Worm (Caenorhabditis elegans) whole organism, mixed stage, embryonic: Measurements from ENCODE around the gene nlp-1.

Source experiments
- bed-3 ChIP-seq: fragments of 200-800 bp; sonication (Bioruptor generic); optimal IDR thresholded peaks from 3 replicates; lab custom pipeline; 2018; ENCODE audit warnings: mild to moderate bottlenecking, missing genetic modification characterization, moderate library complexity, missing compliant biosample characterization
- blmp-1 ChIP-seq: fragments of 150-350 bp; optimal IDR thresholded peaks from 2 replicates; lab custom pipeline; 2014; ENCODE audit warnings: missing biosample characterization, missing genetic modification characterization
- ceh-39 ChIP-seq: fragments of 150-350 bp; optimal IDR thresholded peaks from 2 replicates; lab custom pipeline; 2014; ENCODE audit warnings: missing biosample characterization, missing genetic modification characterization
- ceh-43 ChIP-seq: fragments of 200-800 bp; sonication (Bioruptor generic); optimal IDR thresholded peaks from 2 replicates; lab custom pipeline; 2018; ENCODE audit warnings: mild to moderate bottlenecking, missing genetic modification characterization, moderate library complexity, missing compliant biosample characterization
- ceh-83 ChIP-seq: fragments of 200-800 bp; sonication (Bioruptor generic); optimal IDR thresholded peaks from 2 replicates; lab custom pipeline; 2018; ENCODE audit warnings: mild to moderate bottlenecking, missing genetic modification characterization, missing compliant biosample characterization
- ces-1 ChIP-seq: fragments of 150-350 bp; optimal IDR thresholded peaks from 2 replicates; lab custom pipeline; 2014; ENCODE audit warnings: missing biosample characterization, missing genetic modification reagents, missing genetic modification characterization
- drap-1 ChIP-seq: fragments of 200-800 bp; sonication (Bioruptor generic); optimal IDR thresholded peaks from 3 replicates; lab custom pipeline; 2018; ENCODE audit warnings: mild to moderate bottlenecking, missing genetic modification characterization, missing compliant biosample characterization
- elt-1 ChIP-seq: sonication (generic microtip); optimal IDR thresholded peaks from 2 replicates; lab custom pipeline; 2017; ENCODE audit warnings: missing genetic modification characterization, mild to moderate bottlenecking, missing compliant biosample characterization, antibody characterized with exemption, moderate library complexity, borderline replicate concordance; ENCODE audit not compliant: insufficient read depth
- flh-1 ChIP-seq: fragments of 200-800 bp; sonication (Bioruptor generic); optimal IDR thresholded peaks from 2 replicates; lab custom pipeline; 2018; ENCODE audit warnings: mild to moderate bottlenecking, missing genetic modification characterization, moderate library complexity, missing compliant biosample characterization
- ham-2 ChIP-seq: fragments of 200-800 bp; sonication (Bioruptor generic); optimal IDR thresholded peaks from 2 replicates; lab custom pipeline; 2018; ENCODE audit warnings: mild to moderate bottlenecking, missing genetic modification characterization, missing compliant biosample characterization
- hlh-1 ChIP-seq: fragments of 150-350 bp; optimal IDR thresholded peaks from 2 replicates; lab custom pipeline; 2014; ENCODE audit warnings: missing biosample characterization, missing genetic modification reagents, missing genetic modification characterization
- lin-32 ChIP-seq: fragments of 200-800 bp; sonication (Bioruptor generic); optimal IDR thresholded peaks from 2 replicates; lab custom pipeline; 2018; ENCODE audit warnings: mild to moderate bottlenecking, missing genetic modification characterization, missing compliant biosample characterization
- lsy-2 ChIP-seq: fragments of 150-350 bp; optimal IDR thresholded peaks from 2 replicates; lab custom pipeline; 2014; ENCODE audit warnings: missing biosample characterization, missing genetic modification characterization
- mab-5 ChIP-seq: fragments of 150-350 bp; optimal IDR thresholded peaks from 2 replicates; lab custom pipeline; 2014; ENCODE audit warnings: missing biosample characterization, missing genetic modification characterization
- mep-1 ChIP-seq: fragments of 150-350 bp; optimal IDR thresholded peaks from 2 replicates; lab custom pipeline; 2017; ENCODE audit warnings: missing biosample characterization, missing genetic modification reagents, missing genetic modification characterization, inconsistent platforms
- mls-2 ChIP-seq: sonication (generic microtip); optimal IDR thresholded peaks from 2 replicates; lab custom pipeline; 2016; ENCODE audit warnings: mild to moderate bottlenecking, missing genetic modification characterization, moderate library complexity, missing compliant biosample characterization
- nhr-12 ChIP-seq: fragments of 150-350 bp; optimal IDR thresholded peaks from 2 replicates; lab custom pipeline; 2014; ENCODE audit warnings: missing biosample characterization, missing genetic modification characterization
- nhr-28 ChIP-seq: fragments of 150-350 bp; optimal IDR thresholded peaks from 2 replicates; lab custom pipeline; 2014; ENCODE audit warnings: missing biosample characterization, missing genetic modification characterization
- pha-4 ChIP-seq: fragments of 150-350 bp; optimal IDR thresholded peaks from 2 replicates; lab custom pipeline; 2018; ENCODE audit warnings: missing biosample characterization, missing genetic modification reagents, missing genetic modification characterization
- sem-2 ChIP-seq: fragments of 200-800 bp; sonication (Bioruptor generic); optimal IDR thresholded peaks from 2 replicates; lab custom pipeline; 2018; ENCODE audit warnings: mild to moderate bottlenecking, missing genetic modification characterization, missing compliant biosample characterization
- snpc-4 ChIP-seq: fragments of 150-350 bp; optimal IDR thresholded peaks from 2 replicates; lab custom pipeline; 2014; ENCODE audit warnings: missing biosample characterization, missing genetic modification characterization
- sptf-1 ChIP-seq: sonication (generic microtip); optimal IDR thresholded peaks from 2 replicates; lab custom pipeline; 2017; ENCODE audit warnings: mild to moderate bottlenecking, missing genetic modification characterization, moderate library complexity, missing compliant biosample characterization
- tbx-8 ChIP-seq: fragments of 200-800 bp; sonication (Bioruptor generic); optimal IDR thresholded peaks from 2 replicates; lab custom pipeline; 2018; ENCODE audit warnings: mild to moderate bottlenecking, missing genetic modification characterization, moderate library complexity, missing compliant biosample characterization
- unc-39 ChIP-seq: fragments of 150-350 bp; optimal IDR thresholded peaks from 2 replicates; lab custom pipeline; 2014; ENCODE audit warnings: missing biosample characterization, missing genetic modification characterization
- ztf-11 ChIP-seq: fragments of 150-350 bp; optimal IDR thresholded peaks from 2 replicates; lab custom pipeline; 2014; ENCODE audit warnings: missing biosample characterization, missing genetic modification characterization

Gene nlp-1

DNA sequence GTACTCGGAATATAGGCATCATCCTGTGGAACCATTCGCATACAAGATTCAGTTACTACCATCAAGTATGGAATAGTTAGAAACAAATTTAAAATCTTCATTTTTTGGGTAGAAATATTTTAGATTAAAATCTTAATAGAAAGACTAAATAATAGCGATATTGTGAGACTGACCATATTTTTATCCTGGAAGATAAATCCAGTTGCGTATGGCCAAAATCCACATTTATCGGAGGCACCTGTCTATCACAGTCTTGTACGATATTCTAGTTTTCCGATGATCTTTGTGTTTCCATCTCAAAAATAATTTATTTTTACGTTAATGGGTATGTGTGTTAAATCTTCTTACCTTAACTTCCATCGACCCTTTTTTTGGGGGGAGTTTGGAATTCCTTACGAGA, 36.9 kb downstream of the nlp-1 start, which contains the start of gene F47B7.3:
F47B7.3 (minus strand) TSS at position 101 of the 400 bp plus-strand sequence.
- TF ChIP-seq hlh-1 (no peak), ceh-43 (GFP tag; lab: Kevin White, UChicago) (no peak), mab-5 (tag; lab: Kevin White, UChicago) (no peak), lin-32 (GFP tag; lab: Kevin White, UChicago) (no peak), nhr-12 (tag; lab: Kevin White, UChicago) (no peak), mls-2 (tag; lab: Kevin White, UChicago) (no peak), ceh-39 (tag; lab: Kevin White, UChicago) (no peak), nhr-28 (tag; lab: Kevin White, UChicago) (no peak), unc-39 (tag; lab: Kevin White, UChicago) (no peak), drap-1 (GFP tag; lab: Kevin White, UChicago) (no peak), bed-3 (GFP tag; lab: Kevin White, UChicago) (no peak), sem-2 (no peak), snpc-4 (tag; lab: Kevin White, UChicago) (no peak)

DNA sequence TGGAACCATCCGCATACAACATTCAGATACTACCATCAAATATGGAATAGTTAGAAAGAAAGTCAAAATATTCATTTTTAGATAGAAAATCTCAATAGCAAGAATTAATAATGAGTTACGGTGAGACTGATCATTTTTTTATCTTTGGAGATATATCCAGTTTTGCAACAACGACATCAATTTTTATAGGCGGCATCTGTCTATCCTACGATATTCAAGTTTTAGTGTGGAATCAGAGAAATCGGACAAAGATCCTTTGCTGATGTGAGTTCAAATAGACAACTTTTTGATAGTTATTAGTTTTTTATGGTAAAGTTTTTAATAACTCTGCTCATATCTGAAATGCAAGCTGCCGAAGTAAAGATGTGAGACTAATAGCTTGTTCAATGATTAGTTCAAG, 39.2 kb downstream of the nlp-1 start, which contains the start of gene F47B7.4:
F47B7.4 (minus strand) TSS at position 101 of the 400 bp plus-strand sequence.
- TF ChIP-seq tbx-8 (no peak), ces-1 (GFP tag; lab: Kevin White, UChicago) (no peak), blmp-1 (no peak), elt-1 (tag; lab: Kevin White, UChicago) (no peak)
- TF ChIP-seq, all 35 proteins: peak for 0

DNA sequence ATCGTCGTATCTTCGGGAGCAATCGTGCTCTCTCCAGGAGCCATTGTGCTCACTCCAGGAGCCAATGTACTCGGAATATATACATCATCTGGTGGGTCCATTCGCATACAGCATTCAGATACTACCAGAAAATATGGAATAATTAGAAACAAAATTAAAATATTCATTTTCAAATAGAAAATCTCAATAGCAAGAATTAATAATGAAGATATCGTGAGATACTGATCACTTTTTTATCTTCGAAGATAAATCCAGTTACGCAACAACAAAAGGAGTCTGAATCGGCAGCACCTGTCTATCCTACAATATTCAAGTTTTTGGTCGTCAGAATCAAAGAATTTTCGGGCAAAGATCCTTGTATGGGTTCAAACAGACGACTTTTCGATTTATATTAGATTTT, 41.3 kb downstream of the nlp-1 start, which contains the start of gene F47B7.5:
F47B7.5 (minus strand) TSS at position 101 of the 400 bp plus-strand sequence.
- TF ChIP-seq flh-1 (GFP tag; lab: Kevin White, UChicago) = no peak
- TF ChIP-seq ham-2 (GFP tag; lab: Kevin White, UChicago) = no peak
- no peak for TF ChIP-seq drap-1 (GFP tag; lab: Kevin White, UChicago)
- TF ChIP-seq blmp-1 = no peak
- no peak for TF ChIP-seq mep-1
- TF ChIP-seq unc-39 (tag; lab: Kevin White, UChicago) = no peak
- no peak for TF ChIP-seq lsy-2 (tag; lab: Kevin White, UChicago)
- TF ChIP-seq nhr-12 (tag; lab: Kevin White, UChicago) = no peak
- no peak for TF ChIP-seq sem-2
- TF ChIP-seq hlh-1 = no peak
- no peak for TF ChIP-seq ces-1 (GFP tag; lab: Kevin White, UChicago)
- no peak for TF ChIP-seq ztf-11 (tag; lab: Kevin White, UChicago)
- TF ChIP-seq pha-4 (tag; lab: Kevin White, UChicago) = no peak
- no peak for TF ChIP-seq snpc-4 (tag; lab: Kevin White, UChicago)
- no peak for TF ChIP-seq elt-1 (tag; lab: Kevin White, UChicago)
- TF ChIP-seq, all 35 proteins: peak for 0

DNA sequence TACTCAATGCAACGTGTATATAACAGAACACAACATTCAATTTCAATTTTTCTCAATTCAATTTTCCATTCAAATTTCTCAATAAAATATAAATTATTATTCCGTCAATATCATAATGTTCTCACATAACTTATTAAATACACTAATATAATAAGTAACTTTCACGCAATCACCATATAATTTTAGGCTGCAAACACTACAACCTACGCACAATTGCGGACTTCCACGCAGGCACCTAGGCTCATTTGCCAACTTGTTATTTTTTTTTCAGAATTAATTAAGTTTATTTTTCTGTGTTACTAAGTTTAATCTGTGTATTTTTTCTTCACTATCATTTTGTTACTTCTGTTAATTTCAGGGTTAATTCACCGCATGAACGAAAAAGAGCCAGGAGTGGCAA, 45.0 kb downstream of the nlp-1 start, which contains the start of gene F47B7.2:
F47B7.2 (plus strand) TSS at position 358 of the 400 bp plus-strand sequence.
- peak; percentile 20 for TF ChIP-seq sptf-1 (tag; lab: Kevin White, UChicago)
- no peak for TF ChIP-seq ceh-43 (GFP tag; lab: Kevin White, UChicago)
- no peak for TF ChIP-seq ceh-83 (GFP tag; lab: Kevin White, UChicago)
- peak; percentile 91 for TF ChIP-seq ces-1 (GFP tag; lab: Kevin White, UChicago)
- peak; percentile 52 for TF ChIP-seq mep-1
- TF ChIP-seq, all 35 proteins: peak for 3

DNA sequence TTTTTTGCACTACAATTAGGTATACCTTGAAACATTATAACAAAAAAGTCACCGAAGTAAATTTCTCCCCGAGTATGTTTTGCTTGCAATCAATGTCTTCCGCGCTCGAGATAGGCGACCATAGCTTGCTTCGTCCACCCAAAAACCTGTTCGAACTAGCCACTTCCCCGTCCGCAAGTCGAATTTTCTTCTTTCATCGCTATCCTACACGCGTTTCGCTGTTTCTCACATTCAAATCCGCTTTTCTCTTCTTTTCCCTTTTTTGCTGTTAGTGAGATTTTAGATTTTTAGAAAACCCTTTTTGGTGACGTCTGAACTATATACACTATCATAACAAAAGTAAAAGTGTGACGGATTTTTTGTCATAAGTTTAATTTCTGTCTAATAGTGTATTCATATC, 45.9 kb downstream of the nlp-1 start:
- TF ChIP-seq nhr-12 (tag; lab: Kevin White, UChicago) (no peak), blmp-1 (peak; percentile 28)
